Worm (Caenorhabditis elegans): ENCODE data around the gene zip-1.
"Not testable (repeated sequence)": the region's sequence is repeated elsewhere in the genome, so short reads cannot be mapped to it uniquely, and the experiment has no call there.

ce11 chrIII:12386597-12386996, 53.1 kb downstream of the zip-1 start, which contains the start of gene Y49E10.30:
- not testable (repeated sequence) for TF ChIP-seq fos-1 (tag; optimal IDR thresholded peaks at IDR 0.05); nhr-11 (tag; optimal IDR thresholded peaks at IDR 0.05); tbx-2 (tag; optimal IDR thresholded peaks at IDR 0.05); nhr-25 (tag; optimal IDR thresholded peaks at IDR 0.05); unc-62 (GFP tag; optimal IDR thresholded peaks at IDR 0.05); ceh-16 (tag; optimal IDR thresholded peaks at IDR 0.05); nhr-43 (tag; optimal IDR thresholded peaks at IDR 0.05; ENCODE audit: poor library complexity, severe bottlenecking); elt-3 (tag; optimal IDR thresholded peaks at IDR 0.05); zag-1 (tag; optimal IDR thresholded peaks at IDR 0.05); R02D3.7 (tag; optimal IDR thresholded peaks at IDR 0.05); snpc-4 (tag; optimal IDR thresholded peaks at IDR 0.05); lin-15B (tag; optimal IDR thresholded peaks at IDR 0.05); ZK546.5 (tag; optimal IDR thresholded peaks at IDR 0.05)
